Worm (Caenorhabditis elegans): ENCODE measurements around the gene C55A6.4.

Gene C55A6.4

ce11 chrV:11541284-11541683, 23.6 kb upstream of the C55A6.4 start:
- TF ChIP-seq fkh-2 (tag; optimal IDR thresholded peaks at IDR 0.05) (no peak), ceh-82 (tag; optimal IDR thresholded peaks at IDR 0.05) (no peak), nfya-1 (tag; optimal IDR thresholded peaks at IDR 0.05; ENCODE audit: insufficient read depth) (no peak), skn-1 (tag; optimal IDR thresholded peaks at IDR 0.05) (no peak), lsy-12 (tag; optimal IDR thresholded peaks at IDR 0.05) (no peak), elt-3 (tag; optimal IDR thresholded peaks at IDR 0.05) (no peak), ceh-16 (tag; optimal IDR thresholded peaks at IDR 0.05) (no peak), hmg-11 (tag; optimal IDR thresholded peaks at IDR 0.05) (no peak), tbx-2 (tag; optimal IDR thresholded peaks at IDR 0.05) (no peak)

- TF ChIP-seq sea-2 (GFP tag; optimal IDR thresholded peaks at IDR 0.05) = no peak
- TF ChIP-seq egl-5 (tag; optimal IDR thresholded peaks at IDR 0.05) = no peak
- no peak for TF ChIP-seq nhr-77 (tag; optimal IDR thresholded peaks at IDR 0.05)
- TF ChIP-seq egl-27 (tag; optimal IDR thresholded peaks at IDR 0.05) = no peak
- no peak for TF ChIP-seq eor-1 (tag; optimal IDR thresholded peaks at IDR 0.05)
- no peak for TF ChIP-seq elt-2 (tag; optimal IDR thresholded peaks at IDR 0.05)
- TF ChIP-seq nhr-67 (tag; optimal IDR thresholded peaks at IDR 0.05) = no peak
- no peak for TF ChIP-seq ZK546.5 (tag; optimal IDR thresholded peaks at IDR 0.05)
- no peak for TF ChIP-seq ceh-82 (tag; optimal IDR thresholded peaks at IDR 0.05)
Observed at ce11 chrV:11539502-11539901, 21.8 kb upstream of the C55A6.4 start.

- no peak for TF ChIP-seq ceh-16 (tag; optimal IDR thresholded peaks at IDR 0.05)
- TF ChIP-seq R02D3.7 (tag; optimal IDR thresholded peaks at IDR 0.05) = no peak
- TF ChIP-seq mml-1 (tag; optimal IDR thresholded peaks at IDR 0.05) = no peak
- TF ChIP-seq ztf-4 (tag; optimal IDR thresholded peaks at IDR 0.05) = no peak
- no peak for TF ChIP-seq mdl-1 (tag; optimal IDR thresholded peaks at IDR 0.05)
Observed at ce11 chrV:11536667-11537066, 19.0 kb upstream of the C55A6.4 start.

ce11 chrV:11535504-11536062, 17.9 kb upstream of the C55A6.4 start:
- no peak for TF ChIP-seq nhr-25 (tag; optimal IDR thresholded peaks at IDR 0.05)
- TF ChIP-seq sea-2 (GFP tag; optimal IDR thresholded peaks at IDR 0.05) = no peak
- no peak for TF ChIP-seq mml-1 (tag; optimal IDR thresholded peaks at IDR 0.05)
- no peak for TF ChIP-seq aly-2 (tag; optimal IDR thresholded peaks at IDR 0.05)
- no peak for TF ChIP-seq ama-1 (optimal IDR thresholded peaks at IDR 0.05)
- peak; percentile 14 for TF ChIP-seq nfya-1 (tag; optimal IDR thresholded peaks at IDR 0.05; ENCODE audit: insufficient read depth)
- no peak for TF ChIP-seq nhr-67 (tag; optimal IDR thresholded peaks at IDR 0.05)
- no peak for TF ChIP-seq nhr-237 (tag; optimal IDR thresholded peaks at IDR 0.05)
- TF ChIP-seq unc-62 (GFP tag; optimal IDR thresholded peaks at IDR 0.05) = no peak
- TF ChIP-seq nhr-28 (tag; optimal IDR thresholded peaks at IDR 0.05) = no peak
- peak; percentile 96 for TF ChIP-seq egl-5 (tag; optimal IDR thresholded peaks at IDR 0.05)
- no peak for TF ChIP-seq R02D3.7 (tag; optimal IDR thresholded peaks at IDR 0.05)
- TF ChIP-seq ceh-16 (tag; optimal IDR thresholded peaks at IDR 0.05) = no peak
- TF ChIP-seq lsy-12 (tag; optimal IDR thresholded peaks at IDR 0.05) = no peak
- TF ChIP-seq unc-39 (tag; optimal IDR thresholded peaks at IDR 0.05) = no peak
- no peak for TF ChIP-seq ceh-82 (tag; optimal IDR thresholded peaks at IDR 0.05)
- TF ChIP-seq lin-15B (tag; optimal IDR thresholded peaks at IDR 0.05) = no peak
- peak; percentile 11 for TF ChIP-seq nhr-11 (tag; optimal IDR thresholded peaks at IDR 0.05)
- no peak for TF ChIP-seq jun-1 (tag; optimal IDR thresholded peaks at IDR 0.05)
- TF ChIP-seq nhr-76 (tag; optimal IDR thresholded peaks at IDR 0.05) = no peak
- no peak for TF ChIP-seq snpc-4 (tag; optimal IDR thresholded peaks at IDR 0.05)
- TF ChIP-seq ztf-11 (tag; optimal IDR thresholded peaks at IDR 0.05) = no peak
- no peak for TF ChIP-seq mdl-1 (tag; optimal IDR thresholded peaks at IDR 0.05)
- TF ChIP-seq daf-12 (tag; optimal IDR thresholded peaks at IDR 0.05) = no peak
- peak; percentile 77 for TF ChIP-seq elt-2 (tag; optimal IDR thresholded peaks at IDR 0.05)
- no peak for TF ChIP-seq skn-1 (tag; optimal IDR thresholded peaks at IDR 0.05)
- no peak for TF ChIP-seq elt-3 (tag; optimal IDR thresholded peaks at IDR 0.05)
- TF ChIP-seq ceh-28 (tag; optimal IDR thresholded peaks at IDR 0.05) = no peak
- TF ChIP-seq ztf-4 (tag; optimal IDR thresholded peaks at IDR 0.05) = no peak
- TF ChIP-seq nhr-12 (tag; optimal IDR thresholded peaks at IDR 0.05) = no peak
- no peak for TF ChIP-seq elt-1 (tag; optimal IDR thresholded peaks at IDR 0.05)
- TF ChIP-seq lin-39 (tag; optimal IDR thresholded peaks at IDR 0.05) = peak; percentile 77
- no peak for TF ChIP-seq nhr-77 (tag; optimal IDR thresholded peaks at IDR 0.05)
- no peak for TF ChIP-seq eor-1 (tag; optimal IDR thresholded peaks at IDR 0.05)
- TF ChIP-seq fkh-10 (GFP tag; optimal IDR thresholded peaks at IDR 0.05) = no peak
- no peak for TF ChIP-seq hmg-11 (tag; optimal IDR thresholded peaks at IDR 0.05)
- TF ChIP-seq nhr-23 (tag; optimal IDR thresholded peaks at IDR 0.05) = no peak
- no peak for TF ChIP-seq ceh-9 (tag; optimal IDR thresholded peaks at IDR 0.05)
- no peak for TF ChIP-seq tbx-2 (tag; optimal IDR thresholded peaks at IDR 0.05)
- peak; percentile 11 for TF ChIP-seq pha-4 (tag; optimal IDR thresholded peaks at IDR 0.05)
- no peak for TF ChIP-seq ZK546.5 (tag; optimal IDR thresholded peaks at IDR 0.05)
- TF ChIP-seq fos-1 (tag; optimal IDR thresholded peaks at IDR 0.05) = no peak
- no peak for TF ChIP-seq zag-1 (tag; optimal IDR thresholded peaks at IDR 0.05)
- no peak for TF ChIP-seq fkh-2 (tag; optimal IDR thresholded peaks at IDR 0.05)
